Fruit fly (Drosophila melanogaster): ENCODE measurements around the gene Sfp87B.

Gene Sfp87B

dm6 chr3R:12297261-12297660 is 24.3 kb downstream of the Sfp87B start:
- TF ChIP-seq CG12605 (GFP tag; IDR thresholded peaks at IDR 0.05) (peak; percentile 67), CG15710 (tag; optimal IDR thresholded peaks at IDR 0.05) (peak; percentile 4), Ets98B (GFP tag; IDR thresholded peaks at IDR 0.05) (peak; percentile 78), D1 (tag; optimal IDR thresholded peaks at IDR 0.05) (no peak), Snoo (tag; optimal IDR thresholded peaks at IDR 0.05) (no peak), CG4496 (GFP tag; IDR thresholded peaks at IDR 0.05) (peak; percentile 74), gl (tag; optimal IDR thresholded peaks at IDR 0.05) (no peak), CG8159 (tag; optimal IDR thresholded peaks at IDR 0.05) (peak; percentile 39), CG34367 (tag; optimal IDR thresholded peaks at IDR 0.05) (peak; percentile 28), fd96Ca (GFP tag; IDR thresholded peaks at IDR 0.05) (peak; percentile 23; the same call in 1 of the 3 replicates), CG8301 (tag; optimal IDR thresholded peaks at IDR 0.05) (peak; percentile 73), EcR (GFP tag; optimal IDR thresholded peaks at IDR 0.05) (no peak), CG17806 (tag; optimal IDR thresholded peaks at IDR 0.05) (peak; percentile 55), Pif1B (GFP tag; optimal IDR thresholded peaks at IDR 0.05) (peak; percentile 4), CG13204 (GFP tag; optimal IDR thresholded peaks at IDR 0.05) (no peak), rn (GFP tag; IDR thresholded peaks at IDR 0.05) (0 out of 2 replicates have a peak, but pooled peaks have one; percentile 25), Pif1A (GFP tag; optimal IDR thresholded peaks at IDR 0.05) (peak; percentile 42), CG14655 (GFP tag; optimal IDR thresholded peaks at IDR 0.05) (peak; percentile 74), CG32121 (GFP tag; IDR thresholded peaks at IDR 0.05) (peak; percentile 70)

- TF ChIP-seq CG12605 (GFP tag; IDR thresholded peaks at IDR 0.05) (no peak), CG9948 (tag; optimal IDR thresholded peaks at IDR 0.05) (no peak), CG34367 (tag; optimal IDR thresholded peaks at IDR 0.05) (no peak)
Measured at dm6 chr3R:12301528-12301927, 28.6 kb downstream of the Sfp87B start.

- no peak for TF ChIP-seq Snoo (tag; optimal IDR thresholded peaks at IDR 0.05)
- TF ChIP-seq Pif1A (GFP tag; optimal IDR thresholded peaks at IDR 0.05): no peak
- no peak for TF ChIP-seq Ets98B (GFP tag; IDR thresholded peaks at IDR 0.05)
Measured at dm6 chr3R:12302915-12303314, 30.0 kb downstream of the Sfp87B start.

dm6 chr3R:12307569-12307968 is 34.6 kb downstream of the Sfp87B start:
- no peak for TF ChIP-seq Pif1A (GFP tag; optimal IDR thresholded peaks at IDR 0.05)

dm6 chr3R:12311053-12311452 is 38.1 kb downstream of the Sfp87B start, which contains the start of gene CG4066:
TSS of gene CG4066 (plus strand) at chr3R:12311353.
- TF ChIP-seq CG15710 (tag; optimal IDR thresholded peaks at IDR 0.05): no peak
- TF ChIP-seq CG12605 (GFP tag; IDR thresholded peaks at IDR 0.05): no peak
- no peak for TF ChIP-seq EcR (GFP tag; optimal IDR thresholded peaks at IDR 0.05)
- no peak for TF ChIP-seq CG13204 (GFP tag; optimal IDR thresholded peaks at IDR 0.05)
- no peak for TF ChIP-seq Ets98B (GFP tag; IDR thresholded peaks at IDR 0.05)
- no peak for TF ChIP-seq gl (tag; optimal IDR thresholded peaks at IDR 0.05)
- TF ChIP-seq CG14655 (GFP tag; optimal IDR thresholded peaks at IDR 0.05): no peak
- TF ChIP-seq CG9948 (tag; optimal IDR thresholded peaks at IDR 0.05): no peak
- TF ChIP-seq D1 (tag; optimal IDR thresholded peaks at IDR 0.05): no peak
- TF ChIP-seq CG34367 (tag; optimal IDR thresholded peaks at IDR 0.05): no peak
- TF ChIP-seq fd96Ca (GFP tag; IDR thresholded peaks at IDR 0.05): no peak
- no peak for TF ChIP-seq CG32121 (GFP tag; IDR thresholded peaks at IDR 0.05)
- TF ChIP-seq rn (GFP tag; IDR thresholded peaks at IDR 0.05): no peak
- no peak for TF ChIP-seq Pif1A (GFP tag; optimal IDR thresholded peaks at IDR 0.05)
- no peak for TF ChIP-seq CG4496 (GFP tag; IDR thresholded peaks at IDR 0.05)

- TF ChIP-seq CG9948 (tag; optimal IDR thresholded peaks at IDR 0.05) (peak; percentile 85), CG17806 (tag; optimal IDR thresholded peaks at IDR 0.05) (peak; percentile 86), CG8301 (tag; optimal IDR thresholded peaks at IDR 0.05) (peak; percentile 45), CG12605 (GFP tag; IDR thresholded peaks at IDR 0.05) (peak; percentile 14; the same call in 1 of the 2 replicates), D1 (tag; optimal IDR thresholded peaks at IDR 0.05) (peak; percentile 46), CG13204 (GFP tag; optimal IDR thresholded peaks at IDR 0.05) (peak; percentile 36), EcR (GFP tag; optimal IDR thresholded peaks at IDR 0.05) (no peak), CG15710 (tag; optimal IDR thresholded peaks at IDR 0.05) (peak; percentile 79), gl (tag; optimal IDR thresholded peaks at IDR 0.05) (peak; percentile 72), fd96Ca (GFP tag; IDR thresholded peaks at IDR 0.05) (peak; percentile 37; the same call in 1 of the 3 replicates), Pif1B (GFP tag; optimal IDR thresholded peaks at IDR 0.05) (peak; percentile 70), CG10348 (GFP tag; IDR thresholded peaks at IDR 0.05) (no peak), CG34367 (tag; optimal IDR thresholded peaks at IDR 0.05) (peak; percentile 75), Ets98B (GFP tag; IDR thresholded peaks at IDR 0.05) (no peak), Pif1A (GFP tag; optimal IDR thresholded peaks at IDR 0.05) (peak; percentile 56), CG14655 (GFP tag; optimal IDR thresholded peaks at IDR 0.05) (peak; percentile 71), CG8159 (tag; optimal IDR thresholded peaks at IDR 0.05) (peak; percentile 88), rn (GFP tag; IDR thresholded peaks at IDR 0.05) (no peak), CG32121 (GFP tag; IDR thresholded peaks at IDR 0.05) (no peak), Snoo (tag; optimal IDR thresholded peaks at IDR 0.05) (peak; percentile 77), CG4496 (GFP tag; IDR thresholded peaks at IDR 0.05) (peak; percentile 59; the same call in 2 of the 3 replicates)
Measured at dm6 chr3R:12314236-12314635, 41.3 kb downstream of the Sfp87B start.

- 0 out of 3 replicates have a peak, but pooled peaks have one; percentile 46 for TF ChIP-seq fd96Ca (GFP tag; IDR thresholded peaks at IDR 0.05)
- peak; percentile 38 for TF ChIP-seq CG9948 (tag; optimal IDR thresholded peaks at IDR 0.05)
- TF ChIP-seq CG8301 (tag; optimal IDR thresholded peaks at IDR 0.05): peak; percentile 68
- TF ChIP-seq CG10348 (GFP tag; IDR thresholded peaks at IDR 0.05): no peak
- peak; percentile 37 for TF ChIP-seq CG17806 (tag; optimal IDR thresholded peaks at IDR 0.05)
- TF ChIP-seq Pif1B (GFP tag; optimal IDR thresholded peaks at IDR 0.05): peak; percentile 6
- peak; percentile 21 for TF ChIP-seq CG8159 (tag; optimal IDR thresholded peaks at IDR 0.05)
- peak; percentile 83 for TF ChIP-seq CG14655 (GFP tag; optimal IDR thresholded peaks at IDR 0.05)
- TF ChIP-seq CG34367 (tag; optimal IDR thresholded peaks at IDR 0.05): no peak
- peak; percentile 38; the same call in 1 of the 2 replicates for TF ChIP-seq CG12605 (GFP tag; IDR thresholded peaks at IDR 0.05)
Measured at dm6 chr3R:12315455-12315854, 42.5 kb downstream of the Sfp87B start.
